Worm (Caenorhabditis elegans): ENCODE data around the gene glb-9.
A peak's percentile ranks its signal among the peaks of the same experiment; 100 is the strongest.

The glb-9 gene

DNA sequence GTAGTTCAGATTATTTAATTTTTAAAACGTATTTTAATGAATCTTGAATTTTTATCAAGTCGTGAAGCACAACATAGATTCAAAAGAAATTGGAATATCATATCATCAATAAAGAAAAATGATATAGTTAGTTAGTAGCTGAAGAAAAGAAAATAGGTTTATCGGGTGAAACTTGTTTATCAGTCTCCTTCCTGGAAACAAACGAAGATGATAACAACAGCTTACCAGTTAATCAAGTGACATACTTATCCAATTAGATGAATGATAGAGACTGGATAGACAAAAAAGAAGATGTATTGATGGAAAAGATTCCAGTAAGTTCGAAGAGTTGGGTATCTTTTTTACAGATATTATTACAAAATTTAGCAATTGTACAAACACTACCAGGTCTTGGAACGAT, 23.8 kb upstream of the glb-9 start:
- TF ChIP-seq rnt-1 (tag; optimal IDR thresholded peaks at IDR 0.05) = no peak
- no peak for TF ChIP-seq ceh-48 (tag; optimal IDR thresholded peaks at IDR 0.05)
- TF ChIP-seq ceh-6 (GFP tag; optimal IDR thresholded peaks at IDR 0.05) = no peak
- no peak for TF ChIP-seq ceh-30 (tag; optimal IDR thresholded peaks at IDR 0.05)
- no peak for TF ChIP-seq zip-5 (tag; optimal IDR thresholded peaks at IDR 0.05)
- TF ChIP-seq gmeb-2 (tag; optimal IDR thresholded peaks at IDR 0.05) = no peak
- TF ChIP-seq K09A11.1 (tag; optimal IDR thresholded peaks at IDR 0.05; ENCODE audit: insufficient read depth) = no peak
- no peak for TF ChIP-seq hlh-13 (GFP tag; optimal IDR thresholded peaks at IDR 0.05)
- no peak for TF ChIP-seq hlh-15 (tag; optimal IDR thresholded peaks at IDR 0.05)
- TF ChIP-seq C38D4.7 (GFP tag; optimal IDR thresholded peaks at IDR 0.05) = no peak
- no peak for TF ChIP-seq ceh-34 (tag; optimal IDR thresholded peaks at IDR 0.05)
- no peak for TF ChIP-seq fax-1 (tag; optimal IDR thresholded peaks at IDR 0.05)
- TF ChIP-seq odd-2 (tag; optimal IDR thresholded peaks at IDR 0.05) = no peak
- TF ChIP-seq unc-3 (GFP tag; conservative IDR thresholded peaks at IDR 0.05) = no peak
- no peak for TF ChIP-seq unc-3 (tag; optimal IDR thresholded peaks at IDR 0.05)
- no peak for TF ChIP-seq pha-4 (tag; optimal IDR thresholded peaks at IDR 0.05)
- no peak for TF ChIP-seq T23F11.4 (GFP tag; optimal IDR thresholded peaks at IDR 0.05)

ce11 chrII:7537603-7538230, 18.6 kb upstream of the glb-9 start, which contains the start of gene nfi-1:
Gene nfi-1, plus strand, starts transcription at chrII:7538180.
- TF ChIP-seq hlh-30 (tag; optimal IDR thresholded peaks at IDR 0.05; ENCODE audit: insufficient read depth) (no peak), C08G9.2 (tag; optimal IDR thresholded peaks at IDR 0.05) (peak; percentile 74), tbx-2 (tag; optimal IDR thresholded peaks at IDR 0.05) (peak; percentile 62), sox-2 (GFP tag; IDR thresholded peaks at IDR 0.05) (no peak), hlh-13 (GFP tag; optimal IDR thresholded peaks at IDR 0.05) (no peak), ahr-1 (tag; optimal IDR thresholded peaks at IDR 0.05) (no peak), tbx-7 (tag; optimal IDR thresholded peaks at IDR 0.05) (no peak), fax-1 (tag; optimal IDR thresholded peaks at IDR 0.05) (peak; percentile 17), hlh-6 (tag; optimal IDR thresholded peaks at IDR 0.05) (no peak), lim-6 (tag; optimal IDR thresholded peaks at IDR 0.05) (peak; percentile 7), zip-5 (tag; optimal IDR thresholded peaks at IDR 0.05) (no peak), ceh-31 (tag; optimal IDR thresholded peaks at IDR 0.05) (peak; percentile 67), ceh-2 (tag; optimal IDR thresholded peaks at IDR 0.05) (peak; percentile 70), ceh-9 (tag; optimal IDR thresholded peaks at IDR 0.05) (no peak), ttx-3 (tag; optimal IDR thresholded peaks at IDR 0.05) (no peak), hlh-8 (tag; optimal IDR thresholded peaks at IDR 0.05) (peak; percentile 38), dmd-4 (tag; optimal IDR thresholded peaks at IDR 0.05; ENCODE audit: borderline replicate concordance) (no peak), ref-2 (tag; optimal IDR thresholded peaks at IDR 0.05) (no peak), odd-2 (tag; optimal IDR thresholded peaks at IDR 0.05) (no peak), pha-2 (tag; optimal IDR thresholded peaks at IDR 0.05) (no peak), elt-2 (tag; optimal IDR thresholded peaks at IDR 0.05) (peak; percentile 44), ets-4 (tag; optimal IDR thresholded peaks at IDR 0.05) (peak; percentile 61), gmeb-2 (tag; optimal IDR thresholded peaks at IDR 0.05) (no peak), dve-1 (tag; optimal IDR thresholded peaks at IDR 0.05) (no peak), unc-42 (tag; optimal IDR thresholded peaks at IDR 0.05) (peak; percentile 47), K02D7.2 (tag; optimal IDR thresholded peaks at IDR 0.05) (no peak), ztf-16 (tag; optimal IDR thresholded peaks at IDR 0.05) (no peak)

- TF ChIP-seq lim-6 (tag; optimal IDR thresholded peaks at IDR 0.05) (no peak), sox-2 (GFP tag; IDR thresholded peaks at IDR 0.05) (no peak), ref-2 (tag; optimal IDR thresholded peaks at IDR 0.05) (no peak)
Measured at ce11 chrII:7534934-7535333, 15.8 kb upstream of the glb-9 start, which contains the start of gene ZK1290.13. Gene ZK1290.13, plus strand, starts transcription at chrII:7535006.
